Worm (Caenorhabditis elegans) whole organism, L4/young adult: ENCODE data around the gene pcn-1.

ENCODE experiments used
- W03F9.2 ChIP-seq: fragments of 150-350 bp; optimal IDR thresholded peaks from 2 replicates; lab custom pipeline; 2014; ENCODE audit warnings: missing biosample characterization, missing genetic modification characterization
- him-1 ChIP-seq: sonication (generic microtip); optimal IDR thresholded peaks from 2 replicates; lab custom pipeline; 2016; ENCODE audit warnings: missing genotype, missing genetic modification reagents, missing genetic modification characterization, missing compliant biosample characterization

DNA sequence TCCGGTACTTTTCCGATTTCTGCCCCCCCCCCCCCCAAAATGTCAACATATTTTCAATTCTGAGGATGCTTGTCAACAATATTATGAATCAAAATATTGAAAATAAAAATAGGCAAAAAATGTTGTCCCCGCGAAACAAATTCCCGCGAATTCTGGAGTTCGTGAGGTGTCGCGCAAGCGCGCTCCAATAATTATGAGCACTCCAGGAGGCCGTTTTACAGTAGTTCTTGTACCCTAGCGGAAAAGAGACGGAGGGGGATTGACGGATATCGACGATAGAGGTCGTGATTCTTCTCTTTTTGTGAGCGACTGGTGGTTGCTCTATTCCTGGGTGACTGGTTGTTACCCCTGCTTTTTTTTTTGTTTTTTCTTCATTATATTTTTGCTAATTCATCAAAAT, 21.6 kb upstream of the pcn-1 start:
- TF ChIP-seq him-1 (tag; lab: Kevin White, UChicago) (no peak), W03F9.2 (tag; lab: Kevin White, UChicago) (no peak)
